Worm (Caenorhabditis elegans) whole organism, L2 larva: ENCODE measurements around the gene F49C12.7.

Experiments used
- ama-1 ChIP-seq: fragments of 150-350 bp; optimal IDR thresholded peaks from 2 replicates; lab custom pipeline; 2018; ENCODE audit warnings: inconsistent platforms
- elt-3 ChIP-seq: sonication (generic microtip); optimal IDR thresholded peaks from 2 replicates; lab custom pipeline; 2017; ENCODE audit warnings: missing biosample characterization, missing genetic modification characterization
- lin-11 ChIP-seq: fragments of 150-350 bp; sonication (generic microtip); optimal IDR thresholded peaks from 2 replicates; lab custom pipeline; 2014; ENCODE audit warnings: missing biosample characterization, missing genetic modification characterization, inconsistent platforms, mixed read lengths
- mab-5 ChIP-seq: fragments of 150-350 bp; optimal IDR thresholded peaks from 2 replicates; lab custom pipeline; 2014; ENCODE audit warnings: missing biosample characterization, missing genetic modification characterization
- nhr-25 ChIP-seq: fragments of 150-350 bp; sonication (generic microtip); optimal IDR thresholded peaks from 3 replicates; lab custom pipeline; 2014; ENCODE audit warnings: missing biosample characterization, missing genetic modification characterization
- nhr-6 ChIP-seq: fragments of 150-350 bp; optimal IDR thresholded peaks from 2 replicates; lab custom pipeline; 2014; ENCODE audit warnings: missing biosample characterization, missing genetic modification characterization
- skn-1 ChIP-seq: sonication (generic microtip); optimal IDR thresholded peaks from 2 replicates; lab custom pipeline; 2017; ENCODE audit warnings: missing biosample characterization, missing genetic modification characterization
- snpc-4 ChIP-seq: fragments of 150-350 bp; optimal IDR thresholded peaks from 2 replicates; lab custom pipeline; 2014; ENCODE audit warnings: missing biosample characterization, missing genetic modification characterization
- unc-55 ChIP-seq: fragments of 150-350 bp; sonication (generic microtip); optimal IDR thresholded peaks from 3 replicates; lab custom pipeline; 2014; ENCODE audit warnings: missing biosample characterization, missing genetic modification reagents, missing genetic modification characterization
- unc-62 ChIP-seq: fragments of 150-350 bp; optimal IDR thresholded peaks from 2 replicates; lab custom pipeline; 2014; ENCODE audit warnings: missing biosample characterization, missing genetic modification reagents, missing genetic modification characterization
- ztf-11 ChIP-seq: sonication (generic microtip); optimal IDR thresholded peaks from 2 replicates; lab custom pipeline; 2017; ENCODE audit warnings: missing biosample characterization, missing genetic modification characterization

DNA sequence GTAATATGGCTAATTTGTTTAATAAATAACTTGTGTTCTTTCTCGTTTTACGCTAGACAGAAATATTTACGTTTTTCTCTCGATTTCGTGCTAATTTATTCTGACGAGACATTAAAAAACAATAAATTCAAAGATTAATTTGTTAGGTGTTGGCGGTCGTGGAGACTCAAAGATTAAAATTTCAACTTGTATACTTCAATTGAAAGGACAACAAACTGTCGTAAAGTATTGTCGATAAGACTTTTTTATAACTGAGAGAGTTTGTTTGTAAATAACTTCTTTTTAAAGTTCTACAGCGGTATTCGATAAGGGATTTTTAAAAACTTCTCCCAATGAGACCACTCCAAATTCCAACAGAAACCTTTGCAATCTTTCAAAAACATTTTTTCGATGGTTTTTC lies 41.0 kb upstream of the F49C12.7 start:
- TF ChIP-seq nhr-25 (tag; lab: Kevin White, UChicago), result no peak
- no peak for TF ChIP-seq elt-3
- no peak for TF ChIP-seq ztf-11 (tag; lab: Kevin White, UChicago)
- no peak for TF ChIP-seq unc-55
- TF ChIP-seq ama-1 (lab: Kevin White, UChicago), result no peak
- no peak for TF ChIP-seq nhr-6 (tag; lab: Kevin White, UChicago)
- no peak for TF ChIP-seq unc-62
- no peak for TF ChIP-seq skn-1 (tag; lab: Kevin White, UChicago)
- TF ChIP-seq lin-11 (tag; lab: Kevin White, UChicago), result no peak
- TF ChIP-seq snpc-4 (tag; lab: Kevin White, UChicago), result no peak
- no peak for TF ChIP-seq mab-5
